Fruit fly (Drosophila melanogaster) S2 (cell line): ENCODE results near the gene CG13060.

Experiments used
- CG8478 ChIP-seq: fragments of >200 bp; optimal IDR thresholded peaks from 2 replicates; lab custom pipeline; 2018
- CTCF ChIP-seq, 2 experiments: fragments of >200 bp; optimal IDR thresholded peaks; 2 replicates each; lab custom pipeline; 2018

- TF ChIP-seq CG8478 (lab: Kevin White, UChicago): no peak
- no peak for TF ChIP-seq CTCF (optimal IDR thresholded peaks at IDR 0.05; lab: Kevin White, UChicago)
Observed at dm6 chr3L:16283821-16284220, 35.8 kb upstream of the CG13060 start, which contains the start of gene CG13048.
